Fruit fly (Drosophila melanogaster) whole organism, embryonic: ENCODE measurements around the gene Dredd.
A peak's percentile ranks its signal among the peaks of the same experiment; 100 is the strongest.

Experiments used
- Abd-B ChIP-seq: fragments of 200-800 bp; sonication (Bioruptor generic); optimal IDR thresholded peaks from 2 replicates; lab custom pipeline; 2018; ENCODE audit warnings: missing biosample characterization, mild to moderate bottlenecking, missing genetic modification characterization, moderate library complexity
- CG10543 ChIP-seq: fragments of 200-800 bp; sonication (Bioruptor generic); optimal IDR thresholded peaks from 3 replicates; lab custom pipeline; 2017; ENCODE audit warnings: missing biosample characterization, mild to moderate bottlenecking, missing genetic modification characterization, moderate library complexity
- CG10959 ChIP-seq: fragments of 200-800 bp; sonication (Bioruptor generic); IDR thresholded peaks from 2 replicates; pipeline ENCODE4 v1.3.6; 2022; ENCODE audit warnings: missing biosample characterization, missing genetic modification characterization
- CG12659 ChIP-seq: fragments of 200-800 bp; sonication (Bioruptor generic); optimal IDR thresholded peaks from 3 replicates; lab custom pipeline; 2017; ENCODE audit warnings: mild to moderate bottlenecking, missing biosample characterization, missing genetic modification reagents, missing genetic modification characterization
- CG15601 ChIP-seq: fragments of 200-800 bp; sonication (Bioruptor generic); optimal IDR thresholded peaks from 3 replicates; lab custom pipeline; 2019; ENCODE audit warnings: missing biosample characterization, mild to moderate bottlenecking, missing genetic modification characterization, moderate library complexity
- CG2120 ChIP-seq: fragments of 200-800 bp; sonication (Bioruptor generic); optimal IDR thresholded peaks from 3 replicates; lab custom pipeline; 2016; ENCODE audit warnings: missing biosample characterization, missing genetic modification characterization
- CG3163 ChIP-seq: fragments of 200-800 bp; sonication (Bioruptor generic); optimal IDR thresholded peaks from 3 replicates; lab custom pipeline; 2016; ENCODE audit warnings: missing biosample characterization, missing genetic modification characterization
- CG34376 ChIP-seq: fragments of 200-800 bp; sonication (Bioruptor generic); optimal IDR thresholded peaks from 2 replicates; lab custom pipeline; 2018; ENCODE audit warnings: missing biosample characterization, mild to moderate bottlenecking, missing genetic modification characterization
- CG4404 ChIP-seq: fragments of 200-800 bp; sonication (Bioruptor generic); IDR thresholded peaks from 2 replicates; pipeline ENCODE4 v1.3.6; 2022; ENCODE audit warnings: missing biosample characterization, missing genetic modification characterization
- CG6175 ChIP-seq: fragments of 200-800 bp; sonication (Bioruptor generic); IDR thresholded peaks from 3 replicates; pipeline ENCODE4 v1.3.6; 2022; ENCODE audit warnings: missing biosample characterization, missing genetic modification characterization
- CG7556 ChIP-seq: fragments of 200-800 bp; sonication (Bioruptor generic); optimal IDR thresholded peaks from 2 replicates; lab custom pipeline; 2017; ENCODE audit warnings: missing biosample characterization, mild to moderate bottlenecking, missing genetic modification characterization
- CG7963 ChIP-seq: fragments of 200-800 bp; sonication (Bioruptor generic); IDR thresholded peaks from 3 replicates; pipeline ENCODE4 v1.3.6; 2022; ENCODE audit warnings: missing biosample characterization, missing genetic modification characterization; ENCODE audit not compliant: partially characterized antibody
- CG9215 ChIP-seq: fragments of 200-800 bp; sonication (Bioruptor generic); IDR thresholded peaks from 2 replicates; pipeline ENCODE4 v1.3.6; 2022; ENCODE audit warnings: missing biosample characterization, missing genetic modification characterization
- CG9609 ChIP-seq: fragments of 200-800 bp; sonication (Bioruptor generic); optimal IDR thresholded peaks from 3 replicates; lab custom pipeline; 2016; ENCODE audit warnings: missing biosample characterization, missing genetic modification characterization
- Chrac-16 ChIP-seq: fragments of 200-800 bp; sonication (Bioruptor generic); optimal IDR thresholded peaks from 3 replicates; lab custom pipeline; 2016; ENCODE audit warnings: missing biosample characterization, missing genetic modification characterization
- CoRest ChIP-seq: fragments of 200-800 bp; sonication (Bioruptor generic); optimal IDR thresholded peaks from 3 replicates; lab custom pipeline; 2018; ENCODE audit warnings: missing biosample characterization, mild to moderate bottlenecking, missing genetic modification characterization, moderate library complexity
- D19A ChIP-seq: fragments of 200-800 bp; optimal IDR thresholded peaks from 3 replicates; lab custom pipeline; 2019; ENCODE audit warnings: missing biosample characterization, mild to moderate bottlenecking, missing genetic modification characterization, moderate library complexity
- ERR ChIP-seq: fragments of 200-800 bp; sonication (Bioruptor generic); optimal IDR thresholded peaks from 2 replicates; lab custom pipeline; 2016; ENCODE audit warnings: missing biosample characterization, missing genetic modification characterization
- Fer2 ChIP-seq: fragments of 200-800 bp; sonication (Bioruptor generic); optimal IDR thresholded peaks from 2 replicates; lab custom pipeline; 2018; ENCODE audit warnings: missing biosample characterization, mild to moderate bottlenecking, missing genetic modification characterization, moderate library complexity
- HHEX ChIP-seq: fragments of 200-800 bp; sonication (Bioruptor generic); optimal IDR thresholded peaks from 3 replicates; lab custom pipeline; 2017; ENCODE audit warnings: missing biosample characterization, mild to moderate bottlenecking, missing genetic modification characterization, missing genetic modification reagents
- Hey ChIP-seq: fragments of 200-800 bp; sonication (Bioruptor generic); optimal IDR thresholded peaks from 3 replicates; lab custom pipeline; 2018; ENCODE audit warnings: missing biosample characterization, mild to moderate bottlenecking, missing genetic modification characterization
- Hr3 ChIP-seq: fragments of 200-800 bp; sonication (Bioruptor generic); optimal IDR thresholded peaks from 3 replicates; lab custom pipeline; 2016; ENCODE audit warnings: missing biosample characterization, missing genetic modification characterization
- Hsf ChIP-seq: fragments of 200-800 bp; sonication (Bioruptor generic); optimal IDR thresholded peaks from 3 replicates; lab custom pipeline; 2016; ENCODE audit warnings: missing biosample characterization, missing genetic modification characterization
- MBD-R2 ChIP-seq: fragments of 200-800 bp; sonication (Bioruptor generic); IDR thresholded peaks from 2 replicates; pipeline ENCODE4 v1.3.6; 2022; ENCODE audit warnings: missing biosample characterization, missing genetic modification characterization
- MTF-1 ChIP-seq: fragments of 200-800 bp; sonication (Bioruptor generic); optimal IDR thresholded peaks from 2 replicates; lab custom pipeline; 2018; ENCODE audit warnings: missing biosample characterization, mild to moderate bottlenecking, missing genetic modification characterization, borderline replicate concordance
- Med ChIP-seq: fragments of 200-800 bp; sonication (Bioruptor generic); peaks from one replicate; lab custom pipeline; 2016; ENCODE audit warnings: missing biosample characterization, missing genetic modification characterization, mild to moderate bottlenecking, inconsistent platforms, moderate library complexity
- Meics ChIP-seq: fragments of 200-800 bp; sonication (Bioruptor generic); optimal IDR thresholded peaks from 2 replicates; lab custom pipeline; 2017; ENCODE audit warnings: missing biosample characterization, mild to moderate bottlenecking, missing genetic modification characterization
- NFAT ChIP-seq: fragments of 200-800 bp; sonication (Bioruptor generic); IDR thresholded peaks from 2 replicates; pipeline ENCODE4 v1.3.6; 2022; ENCODE audit warnings: missing biosample characterization, missing genetic modification characterization
- NfI ChIP-seq: fragments of 200-800 bp; sonication (Bioruptor generic); optimal IDR thresholded peaks from 3 replicates; lab custom pipeline; 2018; ENCODE audit warnings: missing biosample characterization, mild to moderate bottlenecking, missing genetic modification characterization, moderate library complexity
- Ssrp ChIP-seq: fragments of 200-800 bp; sonication (Bioruptor generic); optimal IDR thresholded peaks from 2 replicates; lab custom pipeline; 2018; ENCODE audit warnings: missing biosample characterization, mild to moderate bottlenecking, missing genetic modification characterization, moderate library complexity
- ac ChIP-seq: fragments of 200-800 bp; sonication (Bioruptor generic); optimal IDR thresholded peaks from 3 replicates; lab custom pipeline; 2017; ENCODE audit warnings: missing biosample characterization, mild to moderate bottlenecking, missing genetic modification characterization
- ato ChIP-seq: fragments of 200-800 bp; sonication (Bioruptor generic); IDR thresholded peaks from 2 replicates; pipeline ENCODE4 v1.3.6; 2022; ENCODE audit warnings: missing biosample characterization, missing genetic modification characterization; ENCODE audit not compliant: partially characterized antibody
- caup ChIP-seq: fragments of 200-800 bp; sonication (Bioruptor generic); optimal IDR thresholded peaks from 3 replicates; lab custom pipeline; 2017; ENCODE audit warnings: missing biosample characterization, mild to moderate bottlenecking, missing genetic modification characterization, moderate library complexity; ENCODE audit not compliant: severe bottlenecking
- chif ChIP-seq, 2 experiments: fragments of 200-800 bp; sonication (Bioruptor generic); optimal IDR thresholded peaks; 3 replicates each; lab custom pipeline; 2016; ENCODE audit warnings: missing biosample characterization in 2 of 2, missing genetic modification characterization in 2 of 2
- chm ChIP-seq: fragments of 200-800 bp; sonication (Bioruptor generic); IDR thresholded peaks from 2 replicates; pipeline ENCODE4 v1.3.6; 2022; ENCODE audit warnings: missing biosample characterization, missing genetic modification characterization
- croc ChIP-seq: fragments of 200-800 bp; sonication (Bioruptor generic); conservative IDR thresholded peaks from 3 replicates; pipeline ENCODE4 v1.3.6; 2022; ENCODE audit warnings: missing biosample characterization, missing genetic modification characterization
- dati ChIP-seq: fragments of 200-800 bp; sonication (Bioruptor generic); IDR thresholded peaks from 2 replicates; pipeline ENCODE4 v1.3.6; 2022; ENCODE audit warnings: missing biosample characterization, missing genetic modification characterization
- ems ChIP-seq: fragments of 200-800 bp; sonication (Bioruptor generic); optimal IDR thresholded peaks from 3 replicates; lab custom pipeline; 2016; ENCODE audit warnings: missing biosample characterization, missing genetic modification characterization
- esg ChIP-seq: fragments of 200-800 bp; sonication (Bioruptor generic); conservative IDR thresholded peaks from 2 replicates; pipeline ENCODE4 v1.3.6; 2022; ENCODE audit warnings: missing biosample characterization, missing genetic modification characterization
- fu2 ChIP-seq: fragments of 200-800 bp; sonication (Bioruptor generic); optimal IDR thresholded peaks from 2 replicates; lab custom pipeline; 2016; ENCODE audit warnings: missing biosample characterization, missing genetic modification characterization
- gsb-n ChIP-seq: fragments of 200-800 bp; sonication (Bioruptor generic); optimal IDR thresholded peaks from 3 replicates; lab custom pipeline; 2018; ENCODE audit warnings: missing biosample characterization, mild to moderate bottlenecking, missing genetic modification characterization
- kni ChIP-seq: fragments of 200-800 bp; sonication (Bioruptor generic); optimal IDR thresholded peaks from 3 replicates; lab custom pipeline; 2017; ENCODE audit warnings: mild to moderate bottlenecking, missing biosample characterization, missing genetic modification reagents, missing genetic modification characterization
- lbe ChIP-seq: fragments of 200-800 bp; sonication (Bioruptor generic); optimal IDR thresholded peaks from 2 replicates; lab custom pipeline; 2016; ENCODE audit warnings: missing biosample characterization, mild to moderate bottlenecking, missing genetic modification characterization
- pan ChIP-seq, 4 experiments: fragments of >200 bp in 3 of 4; fragments of 200-800 bp in 1 of 4; sonication (Bioruptor generic) in 1 of 4; optimal IDR thresholded peaks in 3 of 4; IDR thresholded peaks in 1 of 4; 2 replicates each; pipeline versions ENCODE4 v1.3.6 to Lab custom; 2017 to 2022; ENCODE audit warnings: missing biosample characterization in 2 of 4, missing genetic modification characterization in 2 of 4, mixed read lengths in 1 of 4
- prd ChIP-seq, 3 experiments: fragments of >200 bp in 2 of 3; fragments of 200-800 bp in 1 of 3; sonication (Bioruptor generic) in 1 of 3; optimal IDR thresholded peaks in 2 of 3; IDR thresholded peaks in 1 of 3; 2 replicates in 2 of 3; 3 replicates in 1 of 3; pipeline versions ENCODE4 v1.3.6 to Lab custom; 2017 to 2022; ENCODE audit warnings: missing biosample characterization in 1 of 3, missing genetic modification characterization in 1 of 3
- pzg ChIP-seq: fragments of 200-800 bp; sonication (Bioruptor generic); optimal IDR thresholded peaks from 3 replicates; lab custom pipeline; 2018; ENCODE audit warnings: missing biosample characterization, mild to moderate bottlenecking, missing genetic modification characterization, moderate library complexity
- repo ChIP-seq: fragments of 200-800 bp; sonication (Bioruptor generic); optimal IDR thresholded peaks from 2 replicates; lab custom pipeline; 2016; ENCODE audit warnings: missing biosample characterization, missing genetic modification characterization
- so ChIP-seq: fragments of 200-800 bp; sonication (Bioruptor generic); IDR thresholded peaks from 3 replicates; pipeline ENCODE4 v1.3.6; 2022; ENCODE audit warnings: missing biosample characterization, missing genetic modification characterization
- ssp ChIP-seq: fragments of 200-800 bp; sonication (Bioruptor generic); IDR thresholded peaks from 2 replicates; pipeline ENCODE4 v1.3.6; 2022; ENCODE audit warnings: missing biosample characterization, missing genetic modification characterization

The Dredd gene

dm6 chrX:654949-655348, 19.6 kb upstream of the Dredd start (continued):
- TF ChIP-seq MTF-1 (GFP tag; lab: Kevin White, UChicago) (peak; percentile 96), CG9609 (peak; percentile 95), pzg (peak; percentile 37), CG34376 (GFP tag; lab: Kevin White, UChicago) (peak; percentile 96), Chrac-16 (peak; percentile 93), CG9215 (GFP tag; lab: Robert Waterston, UW) (peak; percentile 90), Meics (GFP tag; lab: Kevin White, UChicago) (peak; percentile 96), NfI (peak; percentile 96), CoRest (tag; lab: Kevin White, UChicago) (peak; percentile 95), gsb-n (tag; lab: Kevin White, UChicago) (peak; percentile 90), ems (peak; percentile 89), NFAT (GFP tag; lab: Robert Waterston, UW) (peak; percentile 97), Hey (tag; lab: Kevin White, UChicago) (peak; percentile 91), CG10543 (GFP tag; lab: Kevin White, UChicago) (peak; percentile 95), esg (GFP tag; lab: Robert Waterston, UW) (peak; percentile 92), Med (GFP tag; lab: Kevin White, UChicago) (peak; percentile 99), pan (optimal IDR thresholded peaks at IDR 0.05; lab: Kevin White, UChicago) (no peak), pan (GFP tag; optimal IDR thresholded peaks at IDR 0.05 in 1 of 2, IDR thresholded peaks at IDR 0.05 in 1 of 2) (peak in 1 of 2 experiments; percentile 98), fu2 (GFP tag; lab: Kevin White, UChicago) (peak; percentile 90), CG7556 (GFP tag; lab: Kevin White, UChicago) (peak; percentile 92), ERR (GFP tag; lab: Kevin White, UChicago) (peak; percentile 88), CG4404 (GFP tag; lab: Robert Waterston, UW) (peak; percentile 89), Fer2 (peak; percentile 92), caup (GFP tag; lab: Kevin White, UChicago) (peak; percentile 97), chm (GFP tag; lab: Robert Waterston, UW) (peak; percentile 98), repo (GFP tag; lab: Kevin White, UChicago) (peak; percentile 95), Abd-B (GFP tag; lab: Kevin White, UChicago) (peak; percentile 90), lbe (GFP tag; lab: Kevin White, UChicago) (peak; percentile 95), Ssrp (tag; lab: Kevin White, UChicago) (peak; percentile 91), CG2120 (peak; percentile 93), croc (GFP tag; lab: Robert Waterston, UW) (peak; percentile 88), CG3163 (GFP tag; lab: Kevin White, UChicago) (peak; percentile 75), D19A (tag; lab: Kevin White, UChicago) (peak; percentile 88), chif (GFP tag; optimal IDR thresholded peaks at IDR 0.05; lab: Kevin White, UChicago) (peak; percentile 92 to 93), dati (peak; percentile 95), kni (GFP tag; lab: Kevin White, UChicago) (peak; percentile 92), ssp (GFP tag; lab: Robert Waterston, UW) (peak; percentile 85), so (GFP tag; lab: Robert Waterston, UW) (peak; percentile 96), CG6175 (GFP tag; lab: Robert Waterston, UW) (peak; percentile 94), Hr3 (GFP tag; lab: Kevin White, UChicago) (peak; percentile 88), CG15601 (tag; lab: Kevin White, UChicago) (peak; percentile 90), ac (peak; percentile 77), Hsf (peak; percentile 95), CG7963 (GFP tag; lab: Robert Waterston, UW) (no peak), CG12659 (peak; percentile 97), prd (optimal IDR thresholded peaks at IDR 0.05; lab: Kevin White, UChicago) (no peak), prd (GFP tag; IDR thresholded peaks at IDR 0.05; lab: Robert Waterston, UW) (peak; percentile 97), MBD-R2 (peak; percentile 93), CG10959 (peak; percentile 93), ato (GFP tag; lab: Robert Waterston, UW) (no peak; the same call in 1 of the 2 replicates), HHEX (GFP tag; lab: Kevin White, UChicago) (peak; percentile 96)
